Fruit fly (Drosophila melanogaster) whole organism, embryonic: Measurements from ENCODE around the gene Myo95E.

ENCODE experiments used
- Ada2b ChIP-seq: fragments of 200-800 bp; sonication (Bioruptor generic); IDR thresholded peaks from 2 replicates; pipeline ENCODE4 v1.3.6; 2022; ENCODE audit warnings: missing biosample characterization, missing genetic modification characterization
- B-H1 ChIP-seq: fragments of 200-800 bp; sonication (Bioruptor generic); IDR thresholded peaks from 3 replicates; pipeline ENCODE4 v1.3.6; 2022; ENCODE audit warnings: missing biosample characterization, missing genetic modification characterization
- CG10267 ChIP-seq: fragments of 200-800 bp; sonication (Bioruptor generic); optimal IDR thresholded peaks from 2 replicates; lab custom pipeline; 2018; ENCODE audit warnings: missing biosample characterization, mild to moderate bottlenecking, missing genetic modification characterization, moderate library complexity
- CG10543 ChIP-seq: fragments of 200-800 bp; sonication (Bioruptor generic); optimal IDR thresholded peaks from 3 replicates; lab custom pipeline; 2017; ENCODE audit warnings: missing biosample characterization, mild to moderate bottlenecking, missing genetic modification characterization, moderate library complexity
- CG12391 ChIP-seq: fragments of 200-800 bp; sonication (Bioruptor generic); optimal IDR thresholded peaks from 3 replicates; lab custom pipeline; 2018; ENCODE audit warnings: missing biosample characterization, mild to moderate bottlenecking, missing genetic modification characterization, moderate library complexity
- CG14965 ChIP-seq: fragments of 200-800 bp; sonication (Bioruptor generic); optimal IDR thresholded peaks from 2 replicates; lab custom pipeline; 2016; ENCODE audit warnings: missing biosample characterization, missing genetic modification characterization, borderline replicate concordance
- CG15073 ChIP-seq: fragments of 200-800 bp; sonication (Bioruptor generic); optimal IDR thresholded peaks from 2 replicates; lab custom pipeline; 2016; ENCODE audit warnings: missing biosample characterization, missing genetic modification characterization
- CG1603 ChIP-seq: fragments of 200-800 bp; sonication (Bioruptor generic); optimal IDR thresholded peaks from 2 replicates; lab custom pipeline; 2019; ENCODE audit warnings: missing biosample characterization, mild to moderate bottlenecking, missing genetic modification characterization, moderate library complexity
- CG16813 ChIP-seq: fragments of 200-800 bp; sonication (Bioruptor generic); IDR thresholded peaks from 3 replicates; pipeline ENCODE4 v1.3.6; 2022; ENCODE audit warnings: missing biosample characterization, missing genetic modification characterization; ENCODE audit not compliant: partially characterized antibody
- CG17612 ChIP-seq: fragments of 200-800 bp; sonication (Bioruptor generic); IDR thresholded peaks from 2 replicates; pipeline ENCODE4 v1.3.6; 2022; ENCODE audit warnings: missing biosample characterization, missing genetic modification characterization
- CG18619 ChIP-seq: fragments of 200-800 bp; sonication (Bioruptor generic); optimal IDR thresholded peaks from 3 replicates; lab custom pipeline; 2017; ENCODE audit warnings: missing biosample characterization, mild to moderate bottlenecking, missing genetic modification characterization
- CG31365 ChIP-seq: fragments of 200-800 bp; sonication (Bioruptor generic); optimal IDR thresholded peaks from 2 replicates; lab custom pipeline; 2018; ENCODE audit warnings: missing biosample characterization, mild to moderate bottlenecking, missing genetic modification characterization
- CG3163 ChIP-seq: fragments of 200-800 bp; sonication (Bioruptor generic); optimal IDR thresholded peaks from 3 replicates; lab custom pipeline; 2016; ENCODE audit warnings: missing biosample characterization, missing genetic modification characterization
- CG32532 ChIP-seq: fragments of 200-800 bp; sonication (Bioruptor generic); IDR thresholded peaks from 2 replicates; pipeline ENCODE4 v1.3.6; 2022; ENCODE audit warnings: missing biosample characterization, missing genetic modification characterization
- CG6175 ChIP-seq: fragments of 200-800 bp; sonication (Bioruptor generic); IDR thresholded peaks from 3 replicates; pipeline ENCODE4 v1.3.6; 2022; ENCODE audit warnings: missing biosample characterization, missing genetic modification characterization
- CG7357 ChIP-seq: fragments of 200-800 bp; sonication (Bioruptor generic); IDR thresholded peaks from 3 replicates; pipeline ENCODE4 v1.3.6; 2022; ENCODE audit warnings: missing biosample characterization, missing genetic modification characterization
- CG7556 ChIP-seq: fragments of 200-800 bp; sonication (Bioruptor generic); optimal IDR thresholded peaks from 2 replicates; lab custom pipeline; 2017; ENCODE audit warnings: missing biosample characterization, mild to moderate bottlenecking, missing genetic modification characterization
- CG7839 ChIP-seq: fragments of 200-800 bp; sonication (Bioruptor generic); optimal IDR thresholded peaks from 3 replicates; lab custom pipeline; 2018; ENCODE audit warnings: missing biosample characterization, mild to moderate bottlenecking, missing genetic modification characterization, moderate library complexity
- CG7963 ChIP-seq: fragments of 200-800 bp; sonication (Bioruptor generic); IDR thresholded peaks from 3 replicates; pipeline ENCODE4 v1.3.6; 2022; ENCODE audit warnings: missing biosample characterization, missing genetic modification characterization; ENCODE audit not compliant: partially characterized antibody
- CG8924 ChIP-seq: fragments of 200-800 bp; optimal IDR thresholded peaks from 3 replicates; lab custom pipeline; 2019; ENCODE audit warnings: missing biosample characterization, mild to moderate bottlenecking, missing genetic modification characterization, moderate library complexity
- CG8944 ChIP-seq: fragments of 200-800 bp; sonication (Bioruptor generic); optimal IDR thresholded peaks from 3 replicates; lab custom pipeline; 2016; ENCODE audit warnings: missing biosample characterization, missing genetic modification characterization
- CG9727 ChIP-seq: fragments of 200-800 bp; sonication (Bioruptor generic); optimal IDR thresholded peaks from 3 replicates; lab custom pipeline; 2017; ENCODE audit warnings: missing biosample characterization, mild to moderate bottlenecking, missing genetic modification characterization
- CG9797 ChIP-seq: fragments of 200-800 bp; sonication (Bioruptor generic); optimal IDR thresholded peaks from 3 replicates; lab custom pipeline; 2018; ENCODE audit warnings: missing biosample characterization, mild to moderate bottlenecking, missing genetic modification characterization
- Dbx ChIP-seq: fragments of 200-800 bp; sonication (Bioruptor generic); IDR thresholded peaks from 3 replicates; pipeline ENCODE4 v1.3.6; 2022; ENCODE audit warnings: missing biosample characterization, missing genetic modification characterization
- Deaf1 ChIP-seq: fragments of 200-800 bp; optimal IDR thresholded peaks from 3 replicates; lab custom pipeline; 2019; ENCODE audit warnings: missing biosample characterization, mild to moderate bottlenecking, missing genetic modification characterization, moderate library complexity
- Dp ChIP-seq: fragments of 200-800 bp; sonication (Bioruptor generic); optimal IDR thresholded peaks from 2 replicates; lab custom pipeline; 2018; ENCODE audit warnings: missing biosample characterization, mild to moderate bottlenecking, missing genetic modification characterization, moderate library complexity
- E2f2 ChIP-seq: fragments of 200-800 bp; sonication (Bioruptor generic); IDR thresholded peaks from 2 replicates; pipeline ENCODE4 v1.3.6; 2022; ENCODE audit warnings: missing biosample characterization, missing genetic modification characterization
- H2.0 ChIP-seq: fragments of 200-800 bp; sonication (Bioruptor generic); IDR thresholded peaks from 2 replicates; pipeline ENCODE4 v1.3.6; 2022; ENCODE audit warnings: missing biosample characterization, missing genetic modification characterization
- HLH4C ChIP-seq: fragments of 200-800 bp; sonication (Bioruptor generic); IDR thresholded peaks from 3 replicates; pipeline ENCODE4 v1.3.6; 2022; ENCODE audit warnings: missing biosample characterization, missing genetic modification characterization; ENCODE audit not compliant: partially characterized antibody
- HLHmδ ChIP-seq: fragments of 200-800 bp; sonication (Bioruptor generic); optimal IDR thresholded peaks from 2 replicates; lab custom pipeline; 2018; ENCODE audit warnings: missing biosample characterization, mild to moderate bottlenecking, missing genetic modification characterization, moderate library complexity
- Jarid2 ChIP-seq: fragments of 200-800 bp; sonication (Bioruptor generic); optimal IDR thresholded peaks from 3 replicates; lab custom pipeline; 2017; ENCODE audit warnings: mild to moderate bottlenecking, missing biosample characterization, missing genetic modification reagents, missing genetic modification characterization
- Kr ChIP-seq: fragments of 200-800 bp; sonication (Bioruptor generic); optimal IDR thresholded peaks from 2 replicates; lab custom pipeline; 2017; ENCODE audit warnings: missing biosample characterization, mild to moderate bottlenecking, missing genetic modification characterization
- NfI ChIP-seq: fragments of 200-800 bp; sonication (Bioruptor generic); optimal IDR thresholded peaks from 3 replicates; lab custom pipeline; 2018; ENCODE audit warnings: missing biosample characterization, mild to moderate bottlenecking, missing genetic modification characterization, moderate library complexity
- Oli ChIP-seq: fragments of 200-800 bp; sonication (Bioruptor generic); optimal IDR thresholded peaks from 2 replicates; lab custom pipeline; 2018; ENCODE audit warnings: missing biosample characterization, mild to moderate bottlenecking, missing genetic modification characterization, moderate library complexity
- Scr ChIP-seq: fragments of 200-800 bp; sonication (Bioruptor generic); IDR thresholded peaks from 2 replicates; pipeline ENCODE4 v1.3.6; 2022; ENCODE audit warnings: missing biosample characterization, missing genetic modification characterization; ENCODE audit not compliant: partially characterized antibody
- Sox100B ChIP-seq: fragments of 200-800 bp; sonication (Bioruptor generic); optimal IDR thresholded peaks from 3 replicates; lab custom pipeline; 2018; ENCODE audit warnings: missing biosample characterization, mild to moderate bottlenecking, missing genetic modification characterization
- Spps ChIP-seq: fragments of 200-800 bp; sonication (Bioruptor generic); optimal IDR thresholded peaks from 2 replicates; lab custom pipeline; 2018; ENCODE audit warnings: missing biosample characterization, mild to moderate bottlenecking, missing genetic modification characterization
- TFAM ChIP-seq: fragments of 200-800 bp; sonication (Bioruptor generic); optimal IDR thresholded peaks from 2 replicates; lab custom pipeline; 2017; ENCODE audit warnings: missing biosample characterization, missing genetic modification characterization, inconsistent platforms
- ac ChIP-seq: fragments of 200-800 bp; sonication (Bioruptor generic); optimal IDR thresholded peaks from 3 replicates; lab custom pipeline; 2017; ENCODE audit warnings: missing biosample characterization, mild to moderate bottlenecking, missing genetic modification characterization
- ap ChIP-seq: fragments of 200-800 bp; sonication (Bioruptor generic); IDR thresholded peaks from 2 replicates; pipeline ENCODE4 v1.3.6; 2022; ENCODE audit warnings: missing biosample characterization, missing genetic modification characterization
- ara ChIP-seq: fragments of 200-800 bp; sonication (Bioruptor generic); IDR thresholded peaks from 2 replicates; pipeline ENCODE4 v1.3.6; 2022; ENCODE audit warnings: missing biosample characterization, missing genetic modification characterization
- bigmax ChIP-seq: fragments of 200-800 bp; sonication (Bioruptor generic); optimal IDR thresholded peaks from 2 replicates; lab custom pipeline; 2018; ENCODE audit warnings: missing biosample characterization, mild to moderate bottlenecking, missing genetic modification characterization
- br ChIP-seq: fragments of >200 bp; optimal IDR thresholded peaks from 2 replicates; lab custom pipeline; 2017
- en ChIP-seq: fragments of 200-800 bp; sonication (Bioruptor generic); optimal IDR thresholded peaks from 2 replicates; lab custom pipeline; 2016; ENCODE audit warnings: missing biosample characterization, missing genetic modification characterization
- jumu ChIP-seq: fragments of 200-800 bp; sonication (Bioruptor generic); optimal IDR thresholded peaks from 3 replicates; lab custom pipeline; 2016; ENCODE audit warnings: missing biosample characterization, missing genetic modification characterization
- nerfin-2 ChIP-seq: fragments of 200-800 bp; sonication (Bioruptor generic); IDR thresholded peaks from 2 replicates; pipeline ENCODE4 v1.3.6; 2022; ENCODE audit warnings: missing biosample characterization, missing genetic modification characterization; ENCODE audit not compliant: partially characterized antibody
- oc ChIP-seq: fragments of 200-800 bp; sonication (Bioruptor generic); optimal IDR thresholded peaks from 2 replicates; lab custom pipeline; 2018; ENCODE audit warnings: missing biosample characterization, mild to moderate bottlenecking, missing genetic modification characterization, moderate library complexity
- yki ChIP-seq: fragments of >200 bp; optimal IDR thresholded peaks from 3 replicates; lab custom pipeline; 2018
- zfh1 ChIP-seq: fragments of 200-800 bp; sonication (Bioruptor generic); IDR thresholded peaks from 3 replicates; pipeline ENCODE4 v1.3.6; 2022; ENCODE audit warnings: missing biosample characterization, missing genetic modification characterization

The Myo95E gene

dm6 chr3R:24151924-24152809 lies 9.1 kb downstream of the Myo95E start, which contains the start of the genes p38a and CG6178 (continued):
- TF ChIP-seq CG7839 (tag; lab: Kevin White, UChicago) (peak; percentile 99), zfh1 (GFP tag; lab: Robert Waterston, UW) (peak; percentile 93), CG7357 (GFP tag; lab: Robert Waterston, UW) (peak; percentile 94), ac (GFP tag; lab: Kevin White, UChicago) (peak; percentile 67), CG15073 (GFP tag; lab: Kevin White, UChicago) (peak; percentile 61), bigmax (GFP tag; lab: Kevin White, UChicago) (peak; percentile 82), Ada2b (peak; percentile 95), Deaf1 (tag; lab: Kevin White, UChicago) (peak; percentile 89), CG14965 (GFP tag; lab: Kevin White, UChicago) (no peak), CG10543 (GFP tag; lab: Kevin White, UChicago) (peak; percentile 96), Scr (GFP tag; lab: Robert Waterston, UW) (0 out of 2 replicates have a peak, but pooled peaks have one; percentile 14), CG7963 (GFP tag; lab: Robert Waterston, UW) (no peak), jumu (GFP tag; lab: Kevin White, UChicago) (peak; percentile 45), E2f2 (GFP tag; lab: Robert Waterston, UW) (peak; percentile 82), en (GFP tag; lab: Kevin White, UChicago) (no peak), CG8944 (GFP tag; lab: Kevin White, UChicago) (peak; percentile 36), yki (lab: Kevin White, UChicago) (no peak), CG31365 (tag; lab: Kevin White, UChicago) (peak; percentile 9), CG6175 (GFP tag; lab: Robert Waterston, UW) (peak; percentile 91), CG1603 (tag; lab: Kevin White, UChicago) (peak; percentile 42), CG9727 (GFP tag; lab: Kevin White, UChicago) (peak; percentile 98), br (lab: Kevin White, UChicago) (no peak), Sox100B (GFP tag; lab: Kevin White, UChicago) (peak; percentile 99), CG12391 (tag; lab: Kevin White, UChicago) (peak; percentile 98), Dp (GFP tag; lab: Kevin White, UChicago) (peak; percentile 59), TFAM (GFP tag; lab: Kevin White, UChicago) (no peak), CG16813 (GFP tag; lab: Robert Waterston, UW) (no peak), HLHmδ (GFP tag; lab: Kevin White, UChicago) (no peak), CG3163 (GFP tag; lab: Kevin White, UChicago) (peak; percentile 14), CG17612 (GFP tag; lab: Robert Waterston, UW) (peak; percentile 91), H2.0 (GFP tag; lab: Robert Waterston, UW) (peak; percentile 94), CG10267 (tag; lab: Kevin White, UChicago) (peak; percentile 94), CG8924 (tag; lab: Kevin White, UChicago) (peak; percentile 99), CG18619 (peak; percentile 97), Jarid2 (peak; percentile 86), CG9797 (peak; percentile 7), CG32532 (GFP tag; lab: Robert Waterston, UW) (peak; percentile 98), Kr (GFP tag; lab: Kevin White, UChicago) (no peak), CG7556 (peak; percentile 97), ara (GFP tag; lab: Robert Waterston, UW) (peak; percentile 88), oc (peak; percentile 95), Oli (tag; lab: Kevin White, UChicago) (peak; percentile 99), NfI (peak; percentile 98), Spps (tag; lab: Kevin White, UChicago) (peak; percentile 92), ap (GFP tag; lab: Robert Waterston, UW) (peak; percentile 95), Dbx (GFP tag; lab: Robert Waterston, UW) (peak; percentile 96), B-H1 (GFP tag; lab: Robert Waterston, UW) (peak; percentile 95), HLH4C (GFP tag; lab: Robert Waterston, UW) (no peak), nerfin-2 (no peak)
